Worm (Caenorhabditis elegans) whole organism, L1 larva: ENCODE results near the gene F58G1.3.

Experiments
- C34B4.2 ChIP-seq: sonication (generic microtip); optimal IDR thresholded peaks from 2 replicates; lab custom pipeline; 2017; ENCODE audit warnings: mild to moderate bottlenecking, missing genetic modification characterization, missing compliant biosample characterization
- ceh-8 ChIP-seq: fragments of 200-800 bp; sonication (Bioruptor generic); optimal IDR thresholded peaks from 2 replicates; lab custom pipeline; 2018; ENCODE audit warnings: mild to moderate bottlenecking, missing genetic modification characterization, moderate library complexity, missing compliant biosample characterization
- dpl-1 ChIP-seq, 3 experiments: fragments of 150-350 bp in 2 of 3; sonication (generic microtip) in 1 of 3; optimal IDR thresholded peaks; 2 replicates each; lab custom pipeline; 2014 to 2017; ENCODE audit warnings: missing biosample characterization in 3 of 3, missing genetic modification characterization in 3 of 3, missing genetic modification reagents in 3 of 3
- efl-1 ChIP-seq, 4 experiments: fragments of 150-350 bp; optimal IDR thresholded peaks in 3 of 4; peaks in 1 of 4; 1 replicate in 1 of 4; 2 replicates in 3 of 4; lab custom pipeline; 2014; ENCODE audit warnings: missing biosample characterization in 2 of 4, missing genetic modification characterization in 2 of 4, missing genetic modification reagents in 2 of 4
- hlh-4 ChIP-seq: sonication (generic microtip); optimal IDR thresholded peaks from 2 replicates; lab custom pipeline; 2016; ENCODE audit warnings: mild to moderate bottlenecking, missing genetic modification characterization, missing compliant biosample characterization
- lin-13 ChIP-seq: fragments of 150-350 bp; optimal IDR thresholded peaks from 2 replicates; lab custom pipeline; 2014; ENCODE audit warnings: missing biosample characterization, missing genetic modification reagents, missing genetic modification characterization
- lin-14 ChIP-seq: fragments of 200-800 bp; sonication (Bioruptor generic); optimal IDR thresholded peaks from 2 replicates; lab custom pipeline; 2018; ENCODE audit warnings: mild to moderate bottlenecking, missing genetic modification characterization, moderate library complexity, missing compliant biosample characterization
- lin-15B ChIP-seq: fragments of 150-350 bp; sonication (generic microtip); optimal IDR thresholded peaks from 3 replicates; lab custom pipeline; 2014; ENCODE audit warnings: missing biosample characterization, missing genetic modification characterization
- mef-2 ChIP-seq: fragments of 150-350 bp; optimal IDR thresholded peaks from 2 replicates; lab custom pipeline; 2014; ENCODE audit warnings: missing biosample characterization, missing genetic modification characterization
- mep-1 ChIP-seq: fragments of 150-350 bp; optimal IDR thresholded peaks from 2 replicates; lab custom pipeline; 2014; ENCODE audit warnings: missing biosample characterization, missing genetic modification characterization
- nhr-85 ChIP-seq: sonication (generic microtip); peaks from one replicate; lab custom pipeline; 2016; ENCODE audit warnings: missing genetic modification characterization, inconsistent platforms, missing compliant biosample characterization
- pax-3 ChIP-seq: fragments of 200-800 bp; sonication (Bioruptor generic); optimal IDR thresholded peaks from 2 replicates; lab custom pipeline; 2018; ENCODE audit warnings: mild to moderate bottlenecking, missing genetic modification characterization, moderate library complexity, missing compliant biosample characterization
- skn-1 ChIP-seq: fragments of 150-350 bp; optimal IDR thresholded peaks from 2 replicates; lab custom pipeline; 2014; ENCODE audit warnings: missing biosample characterization, missing genetic modification characterization
- sox-4 ChIP-seq: sonication (generic microtip); optimal IDR thresholded peaks from 2 replicates; lab custom pipeline; 2016; ENCODE audit warnings: missing genetic modification characterization, missing compliant biosample characterization
- sup-37 ChIP-seq: fragments of 200-800 bp; sonication (Bioruptor generic); optimal IDR thresholded peaks from 2 replicates; lab custom pipeline; 2018; ENCODE audit warnings: mild to moderate bottlenecking, missing genetic modification characterization, missing compliant biosample characterization
- swsn-7 ChIP-seq: sonication (generic microtip); optimal IDR thresholded peaks from 2 replicates; lab custom pipeline; 2016; ENCODE audit warnings: missing genetic modification characterization, missing compliant biosample characterization
- tbx-2 ChIP-seq: sonication (generic microtip); optimal IDR thresholded peaks from 2 replicates; lab custom pipeline; 2016; ENCODE audit warnings: missing genetic modification characterization, missing compliant biosample characterization
- xbp-1 ChIP-seq: sonication (generic microtip); optimal IDR thresholded peaks from 2 replicates; lab custom pipeline; 2016; ENCODE audit warnings: missing genetic modification characterization, missing compliant biosample characterization

Gene F58G1.3

DNA sequence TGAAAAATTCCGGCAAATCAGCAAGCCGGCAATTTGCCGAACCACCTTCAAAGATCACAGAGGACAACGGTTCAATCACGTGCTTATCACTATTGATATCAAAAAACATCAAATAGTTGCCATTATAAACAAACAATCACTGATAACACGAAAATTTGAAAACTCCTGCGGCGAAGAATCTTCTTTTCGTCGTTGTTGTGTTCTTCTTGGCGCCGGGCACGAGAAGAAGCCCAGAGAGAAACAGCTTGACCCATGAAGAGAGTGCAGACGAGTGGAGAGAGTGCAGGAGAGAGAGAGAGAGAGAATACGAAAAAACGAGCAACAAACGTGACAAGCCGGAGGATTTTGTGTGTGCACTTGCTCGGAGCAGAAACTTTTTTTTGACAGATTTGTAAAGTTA, 49.4 kb downstream of the F58G1.3 start (continued):
- TF ChIP-seq mef-2 (tag; lab: Kevin White, UChicago), result no peak
- no peak for TF ChIP-seq pax-3 (tag; lab: Kevin White, UChicago)
- TF ChIP-seq ceh-8, result no peak
- TF ChIP-seq lin-15B (tag; lab: Kevin White, UChicago), result no peak
- no peak for TF ChIP-seq skn-1
- no peak for TF ChIP-seq xbp-1 (tag; lab: Kevin White, UChicago)
- no peak for TF ChIP-seq C34B4.2 (tag; lab: Kevin White, UChicago)
- TF ChIP-seq dpl-1 (GFP tag; optimal IDR thresholded peaks at IDR 0.05; lab: Kevin White, UChicago), result peak in 2 of 3 experiments; percentile 11 to 36
- peak; percentile 22 for TF ChIP-seq tbx-2
- TF ChIP-seq swsn-7 (tag; lab: Kevin White, UChicago), result peak; percentile 14

DNA sequence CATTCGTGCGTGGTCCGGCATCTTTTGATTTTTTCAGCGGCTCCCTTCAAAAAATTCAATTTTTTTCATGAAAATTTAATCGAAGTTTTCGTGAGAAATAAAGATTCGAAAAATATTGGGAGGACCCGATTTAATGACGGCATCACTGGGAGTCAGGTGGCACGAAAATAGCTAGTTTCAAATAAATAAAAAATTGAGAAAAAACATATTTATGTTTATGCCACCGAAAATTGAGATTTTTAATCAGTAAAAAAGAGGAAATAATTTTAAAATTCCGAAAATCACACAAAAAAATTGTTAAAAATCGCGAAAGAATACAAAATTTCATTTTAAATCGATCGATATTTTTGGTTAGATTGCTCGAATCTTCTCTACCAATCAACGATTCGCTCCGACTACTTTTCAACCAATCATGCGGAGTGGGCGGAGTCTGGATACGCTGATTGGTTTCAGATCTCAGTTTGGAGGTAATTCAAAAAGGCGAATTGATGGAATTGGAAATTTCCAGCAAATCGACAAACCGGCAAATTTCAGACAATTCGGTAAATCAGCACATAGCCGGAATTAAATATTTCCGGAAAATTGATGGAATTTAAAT, 50.0 kb downstream of the F58G1.3 start, which contains the start of gene gsy-1:
TSS of gene gsy-1 (minus strand) at position 51 of the 598 bp plus-strand sequence.
- no peak for TF ChIP-seq sup-37 (GFP tag; lab: Kevin White, UChicago)
- no peak for TF ChIP-seq lin-13
- TF ChIP-seq lin-14 (GFP tag; lab: Kevin White, UChicago), result no peak
- peak; percentile 32 for TF ChIP-seq nhr-85 (tag; lab: Kevin White, UChicago)
- no peak for TF ChIP-seq sox-4
- TF ChIP-seq efl-1 (optimal IDR thresholded peaks at IDR 0.05; lab: Kevin White, UChicago), result no peak
- TF ChIP-seq efl-1 (GFP tag; optimal IDR thresholded peaks at IDR 0.05 in 1 of 2; lab: Kevin White, UChicago), result peak in 1 of 2 experiments; percentile 17
- no peak for TF ChIP-seq mep-1 (tag; lab: Kevin White, UChicago)
- TF ChIP-seq hlh-4 (tag; lab: Kevin White, UChicago), result no peak
